Worm (Caenorhabditis elegans) whole organism, young adult: ENCODE results near the gene cyp-34A6.

Experiments used
- F49E8.2 ChIP-seq: sonication (generic microtip); optimal IDR thresholded peaks from 3 replicates; lab custom pipeline; 2017; ENCODE audit warnings: missing genetic modification characterization, mild to moderate bottlenecking, missing compliant biosample characterization, antibody characterized with exemption, moderate library complexity; ENCODE audit not compliant: insufficient read depth
- ama-1 ChIP-seq, 3 experiments: fragments of 150-350 bp in 1 of 3; sonication (generic microtip) in 2 of 3; optimal IDR thresholded peaks; 2 replicates each; lab custom pipeline; 2014 to 2018; ENCODE audit warnings: missing biosample characterization in 2 of 3, missing genetic modification characterization in 2 of 3, missing genetic modification reagents in 2 of 3
- aptf-3 ChIP-seq: fragments of 200-800 bp; sonication (Bioruptor generic); IDR thresholded peaks from 2 replicates; pipeline ENCODE4 v1.3.6; 2022; ENCODE audit warnings: missing genetic modification characterization, missing compliant biosample characterization
- attf-3 ChIP-seq: fragments of 200-800 bp; sonication (Bioruptor generic); conservative IDR thresholded peaks from 2 replicates; pipeline ENCODE4 v1.3.6; 2022; ENCODE audit warnings: missing genetic modification reagents, missing genetic modification characterization, missing compliant biosample characterization
- dpl-1 ChIP-seq: fragments of 150-350 bp; optimal IDR thresholded peaks from 2 replicates; lab custom pipeline; 2014; ENCODE audit warnings: missing biosample characterization, missing genetic modification reagents, missing genetic modification characterization
- nfya-1 ChIP-seq: sonication (generic microtip); optimal IDR thresholded peaks from 2 replicates; lab custom pipeline; 2017; ENCODE audit warnings: antibody characterized with exemption, missing compliant biosample characterization, missing genetic modification characterization, borderline replicate concordance; ENCODE audit not compliant: insufficient read depth
- nhr-90 ChIP-seq: sonication (generic microtip); optimal IDR thresholded peaks from 2 replicates; lab custom pipeline; 2016; ENCODE audit warnings: missing genotype, mild to moderate bottlenecking, missing genetic modification characterization, missing compliant biosample characterization
- pha-4 ChIP-seq: fragments of 150-350 bp; sonication (generic microtip); optimal IDR thresholded peaks from 2 replicates; lab custom pipeline; 2014; ENCODE audit warnings: missing biosample characterization, missing genetic modification reagents, missing genetic modification characterization
- snpc-4 ChIP-seq, 5 experiments: fragments of 150-350 bp in 1 of 5; sonication (generic microtip) in 4 of 5; optimal IDR thresholded peaks; 2 replicates each; lab custom pipeline; 2014 to 2018; ENCODE audit warnings: missing genetic modification characterization in 5 of 5, missing biosample characterization in 3 of 5, antibody characterized with exemption in 2 of 5, mild to moderate bottlenecking in 2 of 5, missing compliant biosample characterization in 2 of 5, missing genotype in 2 of 5, moderate library complexity in 2 of 5, missing genetic modification reagents in 1 of 5
- tbx-9 ChIP-seq: sonication (generic microtip); optimal IDR thresholded peaks from 2 replicates; lab custom pipeline; 2016; ENCODE audit warnings: borderline replicate concordance, missing genetic modification characterization, inconsistent platforms, missing compliant biosample characterization
- unc-62 ChIP-seq: fragments of 150-350 bp; optimal IDR thresholded peaks from 2 replicates; lab custom pipeline; 2014; ENCODE audit warnings: missing biosample characterization, missing genetic modification reagents, missing genetic modification characterization

ce11 chrV:3968929-3969328 is 7.8 kb upstream of the cyp-34A6 start:
- TF ChIP-seq ama-1 (optimal IDR thresholded peaks at IDR 0.05; lab: Kevin White, UChicago) (no peak), ama-1 (GFP tag; optimal IDR thresholded peaks at IDR 0.05; lab: Kevin White, UChicago) (no peak), pha-4 (tag; lab: Kevin White, UChicago) (no peak), aptf-3 (GFP tag; lab: Robert Waterston, UW) (no peak), dpl-1 (no peak), nhr-90 (tag; lab: Kevin White, UChicago) (no peak), F49E8.2 (tag; lab: Kevin White, UChicago) (no peak), nfya-1 (tag; lab: Kevin White, UChicago) (no peak), snpc-4 (GFP tag; optimal IDR thresholded peaks at IDR 0.05; lab: Kevin White, UChicago) (no peak), snpc-4 (tag; optimal IDR thresholded peaks at IDR 0.05; lab: Kevin White, UChicago) (no peak), unc-62 (GFP tag; lab: Kevin White, UChicago) (no peak), attf-3 (GFP tag; lab: Robert Waterston, UW) (no peak), tbx-9 (tag; lab: Kevin White, UChicago) (no peak)
